Fruit fly (Drosophila melanogaster): ENCODE results near the gene sgg.
A peak's percentile ranks its signal among the peaks of the same experiment; 100 is the strongest.

sgg gene

dm6 chrX:2658258-2658853, 24.6 kb downstream of the sgg start (continued):
- peak; percentile 9 for TF ChIP-seq CG15514 (GFP tag; optimal IDR thresholded peaks at IDR 0.05)
- no peak for TF ChIP-seq dati (GFP tag; IDR thresholded peaks at IDR 0.05)
- 0 out of 2 replicates have a peak, but pooled peaks have one; percentile 11 for TF ChIP-seq Drgx (GFP tag; IDR thresholded peaks at IDR 0.05)
- TF ChIP-seq Blimp-1 (GFP tag; optimal IDR thresholded peaks at IDR 0.05): peak; percentile 45
- peak; percentile 58 to 93 for TF ChIP-seq Trl (optimal IDR thresholded peaks at IDR 0.05)
- peak; percentile 42 for TF ChIP-seq Trl (GFP tag; optimal IDR thresholded peaks at IDR 0.05)
- peak; percentile 77 for TF ChIP-seq Jarid2 (GFP tag; optimal IDR thresholded peaks at IDR 0.05)
- no peak for TF ChIP-seq Atf3 (GFP tag; optimal IDR thresholded peaks at IDR 0.05)
- TF ChIP-seq Adf1 (GFP tag; IDR thresholded peaks at IDR 0.05): peak; percentile 47; the same call in 1 of the 2 replicates
- TF ChIP-seq sim (GFP tag; IDR thresholded peaks at IDR 0.05): no peak
- TF ChIP-seq CG6813 (GFP tag; optimal IDR thresholded peaks at IDR 0.05): peak; percentile 9
- peak; percentile 65 for TF ChIP-seq sug (tag; optimal IDR thresholded peaks at IDR 0.05)
- TF ChIP-seq CG12104 (GFP tag; optimal IDR thresholded peaks at IDR 0.05): peak; percentile 10
- TF ChIP-seq lbe (GFP tag; optimal IDR thresholded peaks at IDR 0.05): peak; percentile 56
- TF ChIP-seq Stat92E (GFP tag; optimal IDR thresholded peaks at IDR 0.05): peak in 1 of 3 experiments; percentile 9
- TF ChIP-seq phol (tag; optimal IDR thresholded peaks at IDR 0.05): no peak
- no peak for TF ChIP-seq CG9437 (GFP tag; optimal IDR thresholded peaks at IDR 0.05)
- no peak for TF ChIP-seq H2.0 (GFP tag; IDR thresholded peaks at IDR 0.05)
- TF ChIP-seq sens (GFP tag): peak; percentile 81
- peak; percentile 36 for TF ChIP-seq cwo (GFP tag; optimal IDR thresholded peaks at IDR 0.05)
- TF ChIP-seq CG10274 (GFP tag; optimal IDR thresholded peaks at IDR 0.05): no peak
- TF ChIP-seq knrl (GFP tag; IDR thresholded peaks at IDR 0.05; ENCODE audit: partially characterized antibody): no peak
- TF ChIP-seq CG1832 (GFP tag; optimal IDR thresholded peaks at IDR 0.05): peak; percentile 58
- peak; percentile 14 for TF ChIP-seq CG3163 (GFP tag; optimal IDR thresholded peaks at IDR 0.05)
- TF ChIP-seq Dad (GFP tag; optimal IDR thresholded peaks at IDR 0.05): no peak
- TF ChIP-seq Scr (GFP tag; IDR thresholded peaks at IDR 0.05; ENCODE audit: partially characterized antibody): 0 out of 2 replicates have a peak, but pooled peaks have one; percentile 17
- peak; percentile 11 for TF ChIP-seq ftz-f1 (GFP tag; optimal IDR thresholded peaks at IDR 0.05)
- no peak for TF ChIP-seq peb (GFP tag; IDR thresholded peaks at IDR 0.05)
- TF ChIP-seq HmgZ (tag; optimal IDR thresholded peaks at IDR 0.05): peak; percentile 12
- TF ChIP-seq cg (GFP tag; optimal IDR thresholded peaks at IDR 0.05): peak; percentile 79
- peak; percentile 21 for TF ChIP-seq CG12071 (GFP tag; optimal IDR thresholded peaks at IDR 0.05)
- TF ChIP-seq CG12769 (tag; optimal IDR thresholded peaks at IDR 0.05): no peak
- peak; percentile 49; the same call in 1 of the 3 replicates for TF ChIP-seq z (GFP tag; IDR thresholded peaks at IDR 0.05)
- peak; percentile 64 for TF ChIP-seq CG17385 (GFP tag; optimal IDR thresholded peaks at IDR 0.05)
- TF ChIP-seq GATAe (GFP tag; conservative IDR thresholded peaks at IDR 0.05): peak; percentile 59
- no peak for TF ChIP-seq zfh2 (GFP tag; optimal IDR thresholded peaks at IDR 0.05)
- TF ChIP-seq CG18619 (GFP tag; optimal IDR thresholded peaks at IDR 0.05): no peak
- peak; percentile 60; the same call in 1 of the 3 replicates for TF ChIP-seq ci (GFP tag; IDR thresholded peaks at IDR 0.05)
- TF ChIP-seq CG18764 (GFP tag; optimal IDR thresholded peaks at IDR 0.05): no peak
- no peak for TF ChIP-seq Xrp1 (GFP tag; IDR thresholded peaks at IDR 0.05)
- no peak for TF ChIP-seq CG2116 (GFP tag; optimal IDR thresholded peaks at IDR 0.05)
- TF ChIP-seq PHDP (tag; optimal IDR thresholded peaks at IDR 0.05): peak; percentile 38
- no peak for TF ChIP-seq Oli (tag; optimal IDR thresholded peaks at IDR 0.05)
- TF ChIP-seq CG18599 (GFP tag; optimal IDR thresholded peaks at IDR 0.05): peak; percentile 39
- no peak for TF ChIP-seq CG14441 (GFP tag; IDR thresholded peaks at IDR 0.05)
- TF ChIP-seq ind (GFP tag; optimal IDR thresholded peaks at IDR 0.05): no peak
- TF ChIP-seq vvl (GFP tag; IDR thresholded peaks at IDR 0.05): peak; percentile 38; the same call in 1 of the 2 replicates
- peak; percentile 22 for TF ChIP-seq gro (GFP tag; optimal IDR thresholded peaks at IDR 0.05)
- TF ChIP-seq chm (GFP tag; IDR thresholded peaks at IDR 0.05): peak; percentile 24; the same call in 1 of the 2 replicates

Data from whole organism, embryonic.